Worm (Caenorhabditis elegans) whole organism, mixed stage, embryonic: ENCODE data around the gene str-82.

Experiments used
- M03D4.4 ChIP-seq: sonication (generic microtip); optimal IDR thresholded peaks from 2 replicates; lab custom pipeline; 2017; ENCODE audit warnings: mild to moderate bottlenecking, missing genetic modification characterization, missing compliant biosample characterization
- bed-3 ChIP-seq: fragments of 200-800 bp; sonication (Bioruptor generic); optimal IDR thresholded peaks from 3 replicates; lab custom pipeline; 2018; ENCODE audit warnings: mild to moderate bottlenecking, missing genetic modification characterization, moderate library complexity, missing compliant biosample characterization
- blmp-1 ChIP-seq: fragments of 150-350 bp; optimal IDR thresholded peaks from 2 replicates; lab custom pipeline; 2014; ENCODE audit warnings: missing biosample characterization, missing genetic modification characterization
- ceh-39 ChIP-seq: fragments of 150-350 bp; optimal IDR thresholded peaks from 2 replicates; lab custom pipeline; 2014; ENCODE audit warnings: missing biosample characterization, missing genetic modification characterization
- ceh-83 ChIP-seq: fragments of 200-800 bp; sonication (Bioruptor generic); optimal IDR thresholded peaks from 2 replicates; lab custom pipeline; 2018; ENCODE audit warnings: mild to moderate bottlenecking, missing genetic modification characterization, missing compliant biosample characterization
- cnd-1 ChIP-seq: fragments of 200-800 bp; sonication (Bioruptor generic); optimal IDR thresholded peaks from 2 replicates; lab custom pipeline; 2018; ENCODE audit warnings: mild to moderate bottlenecking, missing genetic modification characterization, missing compliant biosample characterization
- drap-1 ChIP-seq: fragments of 200-800 bp; sonication (Bioruptor generic); optimal IDR thresholded peaks from 3 replicates; lab custom pipeline; 2018; ENCODE audit warnings: mild to moderate bottlenecking, missing genetic modification characterization, missing compliant biosample characterization
- elt-1 ChIP-seq: sonication (generic microtip); optimal IDR thresholded peaks from 2 replicates; lab custom pipeline; 2017; ENCODE audit warnings: missing genetic modification characterization, mild to moderate bottlenecking, missing compliant biosample characterization, antibody characterized with exemption, moderate library complexity, borderline replicate concordance; ENCODE audit not compliant: insufficient read depth
- elt-3 ChIP-seq: fragments of 150-350 bp; optimal IDR thresholded peaks from 2 replicates; lab custom pipeline; 2014; ENCODE audit warnings: missing biosample characterization, missing genetic modification characterization
- flh-1 ChIP-seq: fragments of 200-800 bp; sonication (Bioruptor generic); optimal IDR thresholded peaks from 2 replicates; lab custom pipeline; 2018; ENCODE audit warnings: mild to moderate bottlenecking, missing genetic modification characterization, moderate library complexity, missing compliant biosample characterization
- ham-2 ChIP-seq: fragments of 200-800 bp; sonication (Bioruptor generic); optimal IDR thresholded peaks from 2 replicates; lab custom pipeline; 2018; ENCODE audit warnings: mild to moderate bottlenecking, missing genetic modification characterization, missing compliant biosample characterization
- hlh-1 ChIP-seq: fragments of 150-350 bp; optimal IDR thresholded peaks from 2 replicates; lab custom pipeline; 2014; ENCODE audit warnings: missing biosample characterization, missing genetic modification reagents, missing genetic modification characterization
- lin-13 ChIP-seq: fragments of 150-350 bp; optimal IDR thresholded peaks from 2 replicates; lab custom pipeline; 2014; ENCODE audit warnings: missing biosample characterization, missing genetic modification characterization
- mab-5 ChIP-seq: fragments of 150-350 bp; optimal IDR thresholded peaks from 2 replicates; lab custom pipeline; 2014; ENCODE audit warnings: missing biosample characterization, missing genetic modification characterization
- mep-1 ChIP-seq: fragments of 150-350 bp; optimal IDR thresholded peaks from 2 replicates; lab custom pipeline; 2017; ENCODE audit warnings: missing biosample characterization, missing genetic modification reagents, missing genetic modification characterization, inconsistent platforms
- mls-2 ChIP-seq: sonication (generic microtip); optimal IDR thresholded peaks from 2 replicates; lab custom pipeline; 2016; ENCODE audit warnings: mild to moderate bottlenecking, missing genetic modification characterization, moderate library complexity, missing compliant biosample characterization
- nhr-12 ChIP-seq: fragments of 150-350 bp; optimal IDR thresholded peaks from 2 replicates; lab custom pipeline; 2014; ENCODE audit warnings: missing biosample characterization, missing genetic modification characterization
- nhr-2 ChIP-seq: fragments of 150-350 bp; optimal IDR thresholded peaks from 2 replicates; lab custom pipeline; 2014; ENCODE audit warnings: missing biosample characterization, missing genetic modification characterization
- nhr-237 ChIP-seq: fragments of 150-350 bp; optimal IDR thresholded peaks from 2 replicates; lab custom pipeline; 2014; ENCODE audit warnings: missing biosample characterization, missing genetic modification characterization
- nhr-76 ChIP-seq: sonication (generic microtip); optimal IDR thresholded peaks from 2 replicates; lab custom pipeline; 2017; ENCODE audit warnings: missing biosample characterization, missing genetic modification characterization
- pha-4 ChIP-seq: fragments of 150-350 bp; optimal IDR thresholded peaks from 2 replicates; lab custom pipeline; 2018; ENCODE audit warnings: missing biosample characterization, missing genetic modification reagents, missing genetic modification characterization
- sem-2 ChIP-seq: fragments of 200-800 bp; sonication (Bioruptor generic); optimal IDR thresholded peaks from 2 replicates; lab custom pipeline; 2018; ENCODE audit warnings: mild to moderate bottlenecking, missing genetic modification characterization, missing compliant biosample characterization
- snpc-4 ChIP-seq: fragments of 150-350 bp; optimal IDR thresholded peaks from 2 replicates; lab custom pipeline; 2014; ENCODE audit warnings: missing biosample characterization, missing genetic modification characterization
- sptf-1 ChIP-seq: sonication (generic microtip); optimal IDR thresholded peaks from 2 replicates; lab custom pipeline; 2017; ENCODE audit warnings: mild to moderate bottlenecking, missing genetic modification characterization, moderate library complexity, missing compliant biosample characterization
- unc-120 ChIP-seq: sonication (generic microtip); optimal IDR thresholded peaks from 2 replicates; lab custom pipeline; 2017; ENCODE audit warnings: missing genetic modification characterization, missing compliant biosample characterization; ENCODE audit not compliant: poor library complexity, severe bottlenecking
- unc-39 ChIP-seq: fragments of 150-350 bp; optimal IDR thresholded peaks from 2 replicates; lab custom pipeline; 2014; ENCODE audit warnings: missing biosample characterization, missing genetic modification characterization
- unc-62 ChIP-seq: fragments of 150-350 bp; optimal IDR thresholded peaks from 2 replicates; lab custom pipeline; 2014; ENCODE audit warnings: missing biosample characterization, missing genetic modification reagents, missing genetic modification characterization
- ztf-11 ChIP-seq: fragments of 150-350 bp; optimal IDR thresholded peaks from 2 replicates; lab custom pipeline; 2014; ENCODE audit warnings: missing biosample characterization, missing genetic modification characterization

The str-82 gene

DNA sequence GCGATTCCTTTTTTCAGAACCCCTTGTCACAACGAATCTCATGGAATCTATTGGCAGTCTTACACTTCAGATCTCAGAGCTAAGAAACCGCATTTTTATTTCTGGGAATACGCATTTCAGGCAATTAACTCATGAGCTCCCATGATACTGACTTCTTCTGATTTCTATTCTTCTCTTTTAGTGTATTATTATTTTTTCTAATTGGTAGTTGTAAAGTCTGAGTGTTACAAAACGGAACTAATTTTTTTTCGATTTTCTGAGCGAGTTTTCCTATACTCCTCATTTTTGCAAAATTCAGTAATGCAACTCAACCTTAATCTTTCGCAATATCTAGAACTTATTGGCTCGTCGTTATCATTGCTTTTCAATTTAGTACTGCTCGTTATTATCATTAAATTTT lies at the start of gene str-82:
Gene str-82 (plus strand): TSS at position 301 of the 400 bp plus-strand sequence.
- TF ChIP-seq cnd-1, result no peak
- TF ChIP-seq nhr-2 (tag; lab: Kevin White, UChicago), result no peak
- no peak for TF ChIP-seq mls-2 (tag; lab: Kevin White, UChicago)
- TF ChIP-seq ceh-83 (GFP tag; lab: Kevin White, UChicago), result no peak
- TF ChIP-seq nhr-12, result no peak
- TF ChIP-seq pha-4 (tag; lab: Kevin White, UChicago), result no peak
- no peak for TF ChIP-seq unc-120 (tag; lab: Kevin White, UChicago)

ce11 chrV:3927522-3927921 lies 46.9 kb upstream of the str-82 start:
- no peak for TF ChIP-seq sptf-1 (tag; lab: Kevin White, UChicago)
- TF ChIP-seq lin-13, result no peak
- no peak for TF ChIP-seq sem-2 (GFP tag; lab: Kevin White, UChicago)
- no peak for TF ChIP-seq ztf-11 (tag; lab: Kevin White, UChicago)
- TF ChIP-seq elt-3 (tag; lab: Kevin White, UChicago), result no peak

- TF ChIP-seq lin-13 (no peak), nhr-2 (tag; lab: Kevin White, UChicago) (no peak), unc-39 (tag; lab: Kevin White, UChicago) (no peak), nhr-12 (no peak), ceh-39 (tag; lab: Kevin White, UChicago) (no peak), blmp-1 (tag; lab: Kevin White, UChicago) (no peak)
Observed at ce11 chrV:3929099-3929498, 45.4 kb upstream of the str-82 start, which contains the start of gene srx-64. Gene srx-64, plus strand, starts transcription at chrV:3929399.

DNA sequence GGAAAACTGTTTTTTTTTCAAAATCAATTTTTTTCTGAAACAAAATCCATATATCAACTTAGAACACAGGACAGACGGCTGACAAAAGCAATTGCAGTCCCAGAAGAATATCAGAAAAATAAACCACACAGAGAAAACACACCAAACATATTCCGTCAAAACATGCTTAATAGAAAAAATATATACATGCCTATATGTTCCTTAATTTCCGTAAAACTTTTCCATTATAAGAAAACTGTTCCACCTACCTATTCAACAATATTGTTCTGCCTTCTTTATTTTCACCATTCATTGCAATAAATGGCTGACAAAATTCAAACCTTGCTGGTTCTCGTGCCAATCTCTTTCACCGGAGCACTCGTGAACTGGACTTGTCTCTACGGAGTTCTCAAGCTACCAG lies 43.1 kb upstream of the str-82 start, which contains the start of gene srx-63:
Gene srx-63 (plus strand): TSS at position 301 of the 400 bp plus-strand sequence.
- TF ChIP-seq unc-120 (tag; lab: Kevin White, UChicago) (no peak), ceh-83 (GFP tag; lab: Kevin White, UChicago) (no peak), blmp-1 (tag; lab: Kevin White, UChicago) (no peak), lin-13 (no peak), flh-1 (GFP tag; lab: Kevin White, UChicago) (no peak), pha-4 (tag; lab: Kevin White, UChicago) (no peak), drap-1 (GFP tag; lab: Kevin White, UChicago) (no peak), snpc-4 (tag; lab: Kevin White, UChicago) (no peak), ztf-11 (tag; lab: Kevin White, UChicago) (no peak), M03D4.4 (tag; lab: Kevin White, UChicago) (no peak), mep-1 (tag; lab: Kevin White, UChicago) (no peak), nhr-237 (no peak)

DNA sequence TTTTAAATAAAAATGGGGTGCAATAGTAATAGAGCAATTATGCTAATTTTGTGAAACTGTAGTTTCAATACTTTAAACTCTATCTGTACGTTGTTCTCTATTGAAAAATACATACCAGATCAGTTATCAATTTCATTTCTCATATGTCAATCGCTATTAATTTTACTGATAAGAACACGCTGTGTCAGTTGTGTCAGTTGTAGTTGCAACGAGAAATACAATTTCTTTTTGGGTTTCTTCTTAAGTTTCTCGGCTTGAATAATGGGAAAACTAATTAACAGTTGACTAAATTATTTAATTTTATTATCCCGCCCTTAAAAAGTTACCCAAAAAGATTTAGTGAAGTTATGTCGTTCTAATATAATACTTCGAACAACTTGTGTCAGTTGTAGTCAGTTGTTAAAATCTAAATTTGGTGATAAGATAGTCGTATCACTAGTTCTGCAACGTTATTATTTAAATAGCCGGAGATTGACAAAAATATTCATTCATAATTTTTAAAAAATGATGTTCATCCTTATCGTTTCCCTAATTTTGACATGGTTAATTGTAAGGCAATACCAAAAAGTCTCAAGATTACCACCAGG lies 38.5 kb upstream of the str-82 start, which contains the start of gene cyp-35A5:
Gene cyp-35A5 (plus strand): TSS at position 435 of the 587 bp plus-strand sequence.
- TF ChIP-seq lin-13 (no peak), cnd-1 (no peak), elt-1 (no peak), sem-2 (GFP tag; lab: Kevin White, UChicago) (no peak), snpc-4 (tag; lab: Kevin White, UChicago) (no peak)

- TF ChIP-seq snpc-4 (tag; lab: Kevin White, UChicago) (no peak), mep-1 (tag; lab: Kevin White, UChicago) (no peak)
Observed at ce11 chrV:3938789-3939188, 35.7 kb upstream of the str-82 start, which contains the start of gene cyp-35B1. Gene cyp-35B1, plus strand, starts transcription at chrV:3939032.

ce11 chrV:3941860-3942259 lies 32.6 kb upstream of the str-82 start, which contains the start of gene cyp-35B2:
Gene cyp-35B2, plus strand, starts transcription at chrV:3942160.
- TF ChIP-seq nhr-237 (no peak), lin-13 (no peak), elt-3 (tag; lab: Kevin White, UChicago) (no peak), flh-1 (GFP tag; lab: Kevin White, UChicago) (no peak), blmp-1 (tag; lab: Kevin White, UChicago) (no peak), sem-2 (GFP tag; lab: Kevin White, UChicago) (no peak), mab-5 (tag; lab: Kevin White, UChicago) (no peak), cnd-1 (no peak), hlh-1 (tag; lab: Kevin White, UChicago) (no peak), unc-39 (tag; lab: Kevin White, UChicago) (no peak), bed-3 (GFP tag; lab: Kevin White, UChicago) (no peak), nhr-12 (no peak), nhr-76 (no peak), ceh-39 (tag; lab: Kevin White, UChicago) (no peak), unc-120 (tag; lab: Kevin White, UChicago) (no peak), ham-2 (GFP tag; lab: Kevin White, UChicago) (no peak), nhr-2 (tag; lab: Kevin White, UChicago) (no peak), unc-62 (GFP tag; lab: Kevin White, UChicago) (no peak)
